Worm (Caenorhabditis elegans): Measurements from ENCODE around the gene R06B10.7.

ce11 chrIII:1009775-1010174, 8.6 kb upstream of the R06B10.7 start, which contains the start of gene clc-24:
- no peak for TF ChIP-seq snpc-4 (tag; optimal IDR thresholded peaks at IDR 0.05)
- no peak for TF ChIP-seq nhr-237 (tag; optimal IDR thresholded peaks at IDR 0.05)
- no peak for TF ChIP-seq mls-2 (tag; optimal IDR thresholded peaks at IDR 0.05)
- TF ChIP-seq elt-3 (tag; optimal IDR thresholded peaks at IDR 0.05) = no peak
- no peak for TF ChIP-seq ceh-83 (GFP tag; optimal IDR thresholded peaks at IDR 0.05)
- no peak for TF ChIP-seq ces-1 (GFP tag; optimal IDR thresholded peaks at IDR 0.05)
- TF ChIP-seq M03D4.4 (tag; optimal IDR thresholded peaks at IDR 0.05) = no peak
- TF ChIP-seq nhr-28 (tag; optimal IDR thresholded peaks at IDR 0.05) = no peak
- no peak for TF ChIP-seq lsy-2 (tag; optimal IDR thresholded peaks at IDR 0.05)
- no peak for TF ChIP-seq unc-62 (GFP tag; optimal IDR thresholded peaks at IDR 0.05)
- no peak for TF ChIP-seq flh-1 (GFP tag; optimal IDR thresholded peaks at IDR 0.05)
- no peak for TF ChIP-seq bed-3 (GFP tag; optimal IDR thresholded peaks at IDR 0.05)

Measured in whole organism, mixed stage, embryonic.